Fruit fly (Drosophila melanogaster) whole organism, wandering third instar larva: ENCODE data around the gene Sce.
A peak's percentile ranks its signal among the peaks of the same experiment; 100 is the strongest.

Experiments used
- Abd-B ChIP-seq: fragments of >200 bp; optimal IDR thresholded peaks from 2 replicates; lab custom pipeline; 2017; ENCODE audit warnings: missing biosample characterization, missing genetic modification characterization
- CG32264 ChIP-seq: fragments of 200-800 bp; sonication (Bioruptor generic); optimal IDR thresholded peaks from 2 replicates; lab custom pipeline; 2016; ENCODE audit warnings: missing biosample characterization, missing genetic modification characterization
- CrebA ChIP-seq: fragments of 200-800 bp; sonication (Bioruptor generic); optimal IDR thresholded peaks from 2 replicates; lab custom pipeline; 2016; ENCODE audit warnings: missing biosample characterization, mild to moderate bottlenecking, missing genetic modification characterization, borderline replicate concordance
- Dfd ChIP-seq: fragments of >200 bp; optimal IDR thresholded peaks from 2 replicates; lab custom pipeline; 2017; ENCODE audit warnings: missing biosample characterization, missing genetic modification characterization
- Dif ChIP-seq: fragments of 200-275, 200-300 bp; sonication (Bioruptor generic); optimal IDR thresholded peaks from 2 replicates; lab custom pipeline; 2018; ENCODE audit warnings: missing biosample characterization, missing genetic modification characterization; ENCODE audit not compliant: partially characterized antibody
- GATAd ChIP-seq: sonication (Bioruptor generic); optimal IDR thresholded peaks from 2 replicates; lab custom pipeline; 2016; ENCODE audit warnings: missing biosample characterization, missing genetic modification characterization
- Hnf4 ChIP-seq: fragments of 200-800 bp; sonication (Bioruptor generic); optimal IDR thresholded peaks from 2 replicates; lab custom pipeline; 2016; ENCODE audit warnings: missing biosample characterization, mild to moderate bottlenecking, missing genetic modification characterization
- Hr78 ChIP-seq: fragments of >200 bp; optimal IDR thresholded peaks from 2 replicates; lab custom pipeline; 2017; ENCODE audit warnings: missing biosample characterization, missing genetic modification characterization
- Hr83 ChIP-seq: fragments of 200-300 bp; sonication (Bioruptor generic); optimal IDR thresholded peaks from 2 replicates; lab custom pipeline; 2016; ENCODE audit warnings: missing biosample characterization, mild to moderate bottlenecking, missing genetic modification characterization, moderate library complexity; ENCODE audit not compliant: poor library complexity, severe bottlenecking
- Jra ChIP-seq: sonication (Bioruptor generic); optimal IDR thresholded peaks from 2 replicates; lab custom pipeline; 2016; ENCODE audit warnings: missing biosample characterization, missing genetic modification characterization
- Mio ChIP-seq: sonication (Bioruptor generic); optimal IDR thresholded peaks from 2 replicates; lab custom pipeline; 2016; ENCODE audit warnings: missing biosample characterization, missing genetic modification characterization
- Myc ChIP-seq: fragments of >200 bp; optimal IDR thresholded peaks from 2 replicates; lab custom pipeline; 2017
- N ChIP-seq: fragments of >200 bp; optimal IDR thresholded peaks from 2 replicates; lab custom pipeline; 2018; ENCODE audit warnings: missing biosample characterization, missing external identifiers, missing genetic modification characterization
- Rel ChIP-seq, 2 experiments: fragments of 200-800 bp; sonication (Bioruptor generic) in 1 of 2; optimal IDR thresholded peaks; 2 replicates in 1 of 2; 3 replicates in 1 of 2; lab custom pipeline; 2016 to 2019; ENCODE audit warnings: mild to moderate bottlenecking in 2 of 2, missing biosample characterization in 2 of 2, missing genetic modification characterization in 2 of 2, moderate library complexity in 1 of 2
- Sp1 ChIP-seq: fragments of 200-800 bp; sonication (Bioruptor generic); optimal IDR thresholded peaks from 3 replicates; lab custom pipeline; 2019; ENCODE audit warnings: missing biosample characterization, mild to moderate bottlenecking, missing genetic modification characterization, moderate library complexity
- Vsx2 ChIP-seq: fragments of 200-300, 225-300 bp; sonication (Bioruptor generic); optimal IDR thresholded peaks from 2 replicates; lab custom pipeline; 2018; ENCODE audit warnings: missing biosample characterization, missing genetic modification characterization; ENCODE audit not compliant: partially characterized antibody
- br ChIP-seq: fragments of 200-800 bp; sonication (Bioruptor generic); optimal IDR thresholded peaks from 2 replicates; lab custom pipeline; 2016; ENCODE audit warnings: missing biosample characterization, missing genetic modification characterization
- brk ChIP-seq: fragments of 200-800 bp; sonication (Bioruptor generic); optimal IDR thresholded peaks from 2 replicates; lab custom pipeline; 2016; ENCODE audit warnings: missing biosample characterization, mild to moderate bottlenecking, missing genetic modification characterization
- dl ChIP-seq, 2 experiments: fragments of 175-275, 200-275 bp in 1 of 2; fragments of 200-275 bp in 1 of 2; sonication (Bioruptor generic); optimal IDR thresholded peaks; lab custom pipeline; 2018; ENCODE audit warnings: mild to moderate bottlenecking in 2 of 2, missing biosample characterization in 2 of 2, missing genetic modification characterization in 2 of 2, moderate library complexity in 2 of 2; ENCODE audit not compliant: partially characterized antibody in 2 of 2, insufficient read depth in 1 of 2
- dmrt93B ChIP-seq: fragments of 200-800 bp; sonication (Bioruptor generic); optimal IDR thresholded peaks from 2 replicates; lab custom pipeline; 2018; ENCODE audit warnings: missing biosample characterization, mild to moderate bottlenecking, missing genetic modification characterization
- dsf ChIP-seq: sonication (Bioruptor generic); optimal IDR thresholded peaks from 2 replicates; lab custom pipeline; 2016; ENCODE audit warnings: missing biosample characterization, missing genetic modification characterization, borderline replicate concordance
- ey ChIP-seq: fragments of 200-800 bp; sonication (Bioruptor generic); optimal IDR thresholded peaks from 2 replicates; lab custom pipeline; 2016; ENCODE audit warnings: missing biosample characterization, missing genetic modification characterization
- fru ChIP-seq: fragments of 200-800 bp; sonication (Bioruptor generic); optimal IDR thresholded peaks from 3 replicates; lab custom pipeline; 2016; ENCODE audit warnings: missing biosample characterization, mild to moderate bottlenecking, missing genetic modification characterization
- h ChIP-seq: fragments of 200-800 bp; sonication (Bioruptor generic); optimal IDR thresholded peaks from 3 replicates; lab custom pipeline; 2016; ENCODE audit warnings: missing biosample characterization, mild to moderate bottlenecking, missing genetic modification characterization
- jim ChIP-seq: fragments of 175-275, 200-325 bp; sonication (Bioruptor generic); optimal IDR thresholded peaks from 2 replicates; lab custom pipeline; 2016; ENCODE audit warnings: missing biosample characterization, mild to moderate bottlenecking, missing genetic modification characterization
- lola ChIP-seq: fragments of >200 bp; optimal IDR thresholded peaks from 2 replicates; lab custom pipeline; 2017; ENCODE audit warnings: missing biosample characterization, missing genetic modification characterization
- pan ChIP-seq: fragments of >200 bp; optimal IDR thresholded peaks from 2 replicates; lab custom pipeline; 2017
- psq ChIP-seq: fragments of 200-800 bp; sonication (Bioruptor generic); optimal IDR thresholded peaks from 3 replicates; lab custom pipeline; 2017; ENCODE audit warnings: missing biosample characterization, mild to moderate bottlenecking, missing genetic modification characterization, moderate library complexity
- rgr ChIP-seq: fragments of 200-800 bp; sonication (Bioruptor generic); optimal IDR thresholded peaks from 3 replicates; lab custom pipeline; 2016; ENCODE audit warnings: missing biosample characterization, mild to moderate bottlenecking, missing genetic modification characterization
- sv ChIP-seq: fragments of 200-800 bp; sonication (Bioruptor generic); optimal IDR thresholded peaks from 3 replicates; lab custom pipeline; 2016; ENCODE audit warnings: missing biosample characterization, missing genetic modification characterization
- tai ChIP-seq: sonication (Bioruptor generic); optimal IDR thresholded peaks from 2 replicates; lab custom pipeline; 2016; ENCODE audit warnings: missing biosample characterization, missing genetic modification characterization
- woc ChIP-seq: sonication (Bioruptor generic); optimal IDR thresholded peaks from 2 replicates; lab custom pipeline; 2016; ENCODE audit warnings: missing biosample characterization, mild to moderate bottlenecking, missing genetic modification characterization

The Sce gene

dm6 chr3R:27656686-27657535, 24.9 kb downstream of the Sce start, which contains the start of gene tau:
tau (minus strand) TSS chr3R:27656996.
- peak; percentile 23 for TF ChIP-seq Myc (lab: Kevin White, UChicago)
- no peak for TF ChIP-seq rgr (GFP tag; lab: Kevin White, UChicago)

dm6 chr3R:27655109-27655508, 26.7 kb downstream of the Sce start:
- TF ChIP-seq Sp1 (GFP tag; lab: Kevin White, UChicago), result no peak
- no peak for TF ChIP-seq Vsx2 (GFP tag; lab: Kevin White, UChicago)
- TF ChIP-seq br, result no peak
- TF ChIP-seq CG32264 (GFP tag; lab: Kevin White, UChicago), result no peak
- no peak for TF ChIP-seq woc (GFP tag; lab: Kevin White, UChicago)
- TF ChIP-seq, all 38 proteins: peak for 0

dm6 chr3R:27652156-27652810, 29.5 kb downstream of the Sce start, which contains the start of gene RpS10a:
RpS10a (plus strand) TSS chr3R:27652760.
- TF ChIP-seq jim (GFP tag; lab: Kevin White, UChicago), result no peak
- TF ChIP-seq Jra, result no peak
- TF ChIP-seq GATAd (GFP tag; lab: Kevin White, UChicago), result no peak
- no peak for TF ChIP-seq Hr78 (GFP tag; lab: Kevin White, UChicago)
- no peak for TF ChIP-seq tai (GFP tag; lab: Kevin White, UChicago)
- no peak for TF ChIP-seq dl (GFP tag; optimal IDR thresholded peaks at IDR 0.05; lab: Kevin White, UChicago; ENCODE audit: insufficient read depth in 1 of 2, partially characterized antibody in 2 of 2)
- no peak for TF ChIP-seq N (GFP tag; lab: Kevin White, UChicago)
- no peak for TF ChIP-seq dmrt93B (GFP tag; lab: Kevin White, UChicago)
- TF ChIP-seq Hr83 (GFP tag; lab: Kevin White, UChicago), result no peak
- TF ChIP-seq Hnf4 (GFP tag; lab: Kevin White, UChicago), result no peak
- no peak for TF ChIP-seq Mio (GFP tag; lab: Kevin White, UChicago)
- no peak for TF ChIP-seq Sp1 (GFP tag; lab: Kevin White, UChicago)
- TF ChIP-seq psq, result no peak
- TF ChIP-seq rgr (GFP tag; lab: Kevin White, UChicago), result no peak
- TF ChIP-seq Abd-B (GFP tag; lab: Kevin White, UChicago), result no peak
- TF ChIP-seq CrebA (GFP tag; lab: Kevin White, UChicago), result no peak
- TF ChIP-seq pan (lab: Kevin White, UChicago), result no peak
- no peak for TF ChIP-seq Dfd (GFP tag; lab: Kevin White, UChicago)
- TF ChIP-seq fru (GFP tag; lab: Kevin White, UChicago), result no peak

- TF ChIP-seq Abd-B (GFP tag; lab: Kevin White, UChicago) (no peak), jim (GFP tag; lab: Kevin White, UChicago) (no peak), dl (GFP tag; optimal IDR thresholded peaks at IDR 0.05; lab: Kevin White, UChicago; ENCODE audit: insufficient read depth in 1 of 2, partially characterized antibody in 2 of 2) (no peak), Myc (lab: Kevin White, UChicago) (peak; percentile 28), tai (GFP tag; lab: Kevin White, UChicago) (no peak), CG32264 (GFP tag; lab: Kevin White, UChicago) (no peak)
- TF ChIP-seq, all 38 proteins: peak for 1
These were observed 30.1 kb downstream of the Sce start for dm6 chr3R:27651710-27652109.

DNA sequence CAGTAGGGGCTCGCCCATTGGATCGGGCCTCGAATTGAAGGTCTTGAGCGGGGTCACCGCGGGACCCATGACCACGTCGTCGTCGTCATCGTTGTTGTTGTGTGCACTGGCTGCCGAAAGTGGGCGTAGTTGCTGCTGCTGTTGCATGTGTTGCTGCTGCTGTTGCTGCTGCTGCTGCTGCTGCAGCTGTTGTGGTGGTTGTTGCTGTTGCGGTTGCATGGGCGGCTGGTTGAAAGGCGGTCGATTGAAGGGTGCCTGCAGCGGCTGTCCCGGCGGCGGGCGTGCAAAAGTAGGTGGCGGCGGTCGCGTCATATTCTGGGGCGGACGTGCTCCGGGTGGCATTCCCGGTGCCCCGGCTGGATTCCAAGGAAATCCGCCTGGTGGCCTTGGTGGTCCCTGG, 34.0 kb downstream of the Sce start:
- peak; percentile 56 for TF ChIP-seq Dfd (GFP tag; lab: Kevin White, UChicago)
- no peak for TF ChIP-seq pan (lab: Kevin White, UChicago)

DNA sequence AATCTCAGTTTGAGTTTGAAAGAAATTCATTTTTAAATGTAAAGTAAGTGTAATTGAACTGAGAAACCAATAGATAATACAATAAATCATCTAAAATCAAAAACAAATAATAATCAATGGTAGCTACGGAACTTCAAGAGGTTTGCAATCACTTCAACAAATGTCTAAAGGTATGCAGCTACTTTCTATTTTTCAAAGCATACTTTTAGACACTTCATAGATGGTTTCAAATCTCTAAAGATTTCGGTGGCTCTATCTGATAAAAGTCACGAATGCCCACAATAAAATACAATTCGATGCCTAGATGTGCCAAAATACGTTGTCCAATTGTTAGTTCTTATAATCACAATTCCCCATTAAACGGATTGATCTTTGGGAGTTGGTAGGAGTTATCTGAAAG, 38.7 kb downstream of the Sce start:
- TF ChIP-seq ey (GFP tag; lab: Kevin White, UChicago) (no peak), dsf (GFP tag; lab: Kevin White, UChicago) (no peak), Hr78 (GFP tag; lab: Kevin White, UChicago) (no peak), sv (GFP tag; lab: Kevin White, UChicago) (no peak), br (no peak), lola (no peak), Mio (GFP tag; lab: Kevin White, UChicago) (no peak), CrebA (GFP tag; lab: Kevin White, UChicago) (no peak), psq (no peak), rgr (GFP tag; lab: Kevin White, UChicago) (no peak), Dfd (GFP tag; lab: Kevin White, UChicago) (no peak), Rel (GFP tag; optimal IDR thresholded peaks at IDR 0.05; lab: Kevin White, UChicago) (no peak), Rel (tag; optimal IDR thresholded peaks at IDR 0.05; lab: Kevin White, UChicago) (no peak), h (no peak), Dif (GFP tag; lab: Kevin White, UChicago) (no peak), brk (no peak), Hnf4 (GFP tag; lab: Kevin White, UChicago) (no peak)
